Worm (Caenorhabditis elegans) whole organism, mixed stage, embryonic: ENCODE data around the gene bbs-2.

Source experiments
- ceh-39 ChIP-seq: fragments of 150-350 bp; optimal IDR thresholded peaks from 2 replicates; lab custom pipeline; 2014; ENCODE audit warnings: missing biosample characterization, missing genetic modification characterization
- ceh-43 ChIP-seq: fragments of 200-800 bp; sonication (Bioruptor generic); optimal IDR thresholded peaks from 2 replicates; lab custom pipeline; 2018; ENCODE audit warnings: mild to moderate bottlenecking, missing genetic modification characterization, moderate library complexity, missing compliant biosample characterization
- ces-1 ChIP-seq: fragments of 150-350 bp; optimal IDR thresholded peaks from 2 replicates; lab custom pipeline; 2014; ENCODE audit warnings: missing biosample characterization, missing genetic modification reagents, missing genetic modification characterization
- elt-1 ChIP-seq: sonication (generic microtip); optimal IDR thresholded peaks from 2 replicates; lab custom pipeline; 2017; ENCODE audit warnings: missing genetic modification characterization, mild to moderate bottlenecking, missing compliant biosample characterization, antibody characterized with exemption, moderate library complexity, borderline replicate concordance; ENCODE audit not compliant: insufficient read depth
- elt-3 ChIP-seq: fragments of 150-350 bp; optimal IDR thresholded peaks from 2 replicates; lab custom pipeline; 2014; ENCODE audit warnings: missing biosample characterization, missing genetic modification characterization
- hlh-1 ChIP-seq: fragments of 150-350 bp; optimal IDR thresholded peaks from 2 replicates; lab custom pipeline; 2014; ENCODE audit warnings: missing biosample characterization, missing genetic modification reagents, missing genetic modification characterization
- nhr-76 ChIP-seq: sonication (generic microtip); optimal IDR thresholded peaks from 2 replicates; lab custom pipeline; 2017; ENCODE audit warnings: missing biosample characterization, missing genetic modification characterization
- sem-2 ChIP-seq: fragments of 200-800 bp; sonication (Bioruptor generic); optimal IDR thresholded peaks from 2 replicates; lab custom pipeline; 2018; ENCODE audit warnings: mild to moderate bottlenecking, missing genetic modification characterization, missing compliant biosample characterization
- snpc-4 ChIP-seq: fragments of 150-350 bp; optimal IDR thresholded peaks from 2 replicates; lab custom pipeline; 2014; ENCODE audit warnings: missing biosample characterization, missing genetic modification characterization
- zip-8 ChIP-seq: fragments of 150-350 bp; optimal IDR thresholded peaks from 2 replicates; lab custom pipeline; 2014; ENCODE audit warnings: missing biosample characterization, missing genetic modification characterization
- ztf-11 ChIP-seq: fragments of 150-350 bp; optimal IDR thresholded peaks from 2 replicates; lab custom pipeline; 2014; ENCODE audit warnings: missing biosample characterization, missing genetic modification characterization

Gene bbs-2

DNA sequence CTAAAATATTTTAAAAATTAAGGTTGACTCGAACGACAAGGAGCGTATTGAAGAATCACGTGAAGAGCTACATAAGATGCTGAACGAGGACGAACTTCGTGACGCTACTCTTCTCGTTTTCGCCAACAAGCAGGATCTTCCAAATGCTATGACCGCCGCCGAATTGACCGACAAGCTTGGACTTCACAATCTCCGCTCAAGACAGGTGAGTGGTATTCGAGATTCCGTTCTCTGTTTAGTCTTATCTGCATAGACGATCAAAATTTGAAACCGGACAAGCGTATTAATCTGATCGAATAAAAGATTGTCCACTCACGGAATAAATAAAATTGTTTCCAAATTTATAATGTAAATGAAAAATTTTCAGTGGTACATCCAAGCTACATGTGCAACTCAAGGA lies 49.2 kb downstream of the bbs-2 start:
- TF ChIP-seq ces-1 (GFP tag; lab: Kevin White, UChicago) (no peak), elt-1 (tag; lab: Kevin White, UChicago) (peak; percentile 71)

DNA sequence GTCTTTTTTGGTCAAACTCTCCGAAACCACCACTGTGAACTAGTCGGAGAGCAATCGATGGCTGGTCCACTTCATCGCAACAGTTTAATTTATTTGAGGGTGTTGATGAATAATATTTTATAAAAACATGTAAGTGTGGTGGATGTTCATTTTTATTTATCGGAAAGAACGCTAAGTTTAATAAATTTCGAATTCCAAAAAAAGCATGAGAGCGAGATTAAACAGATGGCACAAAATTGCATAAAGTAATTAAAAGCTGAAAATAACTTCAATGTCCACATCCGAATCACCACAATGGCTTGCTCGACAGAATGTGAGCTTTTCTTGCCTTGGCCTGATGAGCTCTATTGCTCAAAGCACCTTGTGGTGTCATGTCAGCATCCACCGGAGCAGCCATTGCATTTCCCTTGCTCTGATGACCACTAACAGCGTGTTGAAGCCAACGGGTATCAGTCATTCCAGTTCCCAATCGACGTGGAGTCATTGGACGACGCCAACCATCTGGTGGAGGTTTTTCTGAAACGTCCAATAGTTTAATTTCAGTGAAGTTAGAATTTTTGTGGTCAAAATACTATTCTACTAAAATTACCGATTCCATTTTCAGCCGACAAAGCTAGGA lies 50.0 kb downstream of the bbs-2 start:
- TF ChIP-seq sem-2 (GFP tag; lab: Kevin White, UChicago) (no peak), hlh-1 (tag; lab: Kevin White, UChicago) (no peak), zip-8 (no peak), ceh-39 (tag; lab: Kevin White, UChicago) (no peak)

DNA sequence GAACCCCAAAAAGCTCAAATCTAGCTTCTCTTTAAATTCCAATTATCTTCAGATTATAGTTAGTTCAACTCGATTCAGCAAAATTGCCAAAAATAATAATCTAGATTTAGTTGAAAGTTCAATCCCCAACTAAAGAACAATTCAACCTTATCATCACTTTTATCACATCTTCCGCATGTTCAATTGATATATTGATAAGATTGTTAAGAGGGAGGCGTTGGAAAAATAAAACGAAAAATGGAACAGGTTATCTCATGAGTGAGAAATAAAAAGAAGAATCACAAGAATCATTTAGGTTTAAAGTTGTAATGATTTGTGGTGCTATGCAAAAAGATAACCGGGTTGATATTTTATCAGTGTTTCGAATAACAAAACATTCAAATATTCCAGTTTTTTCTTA lies 51.9 kb downstream of the bbs-2 start:
- TF ChIP-seq elt-3 (tag; lab: Kevin White, UChicago) (peak; percentile 28), ztf-11 (tag; lab: Kevin White, UChicago) (no peak)

ce11 chrIV:7987083-7987482 lies 53.2 kb downstream of the bbs-2 start, which contains the start of gene mec-17:
Gene mec-17, minus strand, starts transcription at chrIV:7987183.
- TF ChIP-seq elt-1 (tag; lab: Kevin White, UChicago) (no peak), hlh-1 (tag; lab: Kevin White, UChicago) (no peak), nhr-76 (tag; lab: Kevin White, UChicago) (no peak), ceh-43 (GFP tag; lab: Kevin White, UChicago) (no peak), snpc-4 (tag; lab: Kevin White, UChicago) (no peak)
